Worm (Caenorhabditis elegans) whole organism, L2 larva: ENCODE results near the gene H03E18.2.
"Not testable (repeated sequence)": the region's sequence is repeated elsewhere in the genome, so short reads cannot be mapped to it uniquely, and the experiment has no call there.

Experiments
- C34F6.9 ChIP-seq: fragments of 150-350 bp; optimal IDR thresholded peaks from 2 replicates; lab custom pipeline; 2014; ENCODE audit warnings: missing biosample characterization, missing genetic modification characterization
- F13H6.1 ChIP-seq: sonication (generic microtip); optimal IDR thresholded peaks from 2 replicates; lab custom pipeline; 2016; ENCODE audit warnings: missing genetic modification characterization, missing compliant biosample characterization
- R02D3.7 ChIP-seq: fragments of 150-350 bp; optimal IDR thresholded peaks from 2 replicates; lab custom pipeline; 2014; ENCODE audit warnings: missing biosample characterization, missing genetic modification characterization
- ZK546.5 ChIP-seq: sonication (generic microtip); optimal IDR thresholded peaks from 2 replicates; lab custom pipeline; 2017; ENCODE audit warnings: missing biosample characterization, missing genetic modification characterization
- alr-1 ChIP-seq: fragments of 150-350 bp; optimal IDR thresholded peaks from 2 replicates; lab custom pipeline; 2014; ENCODE audit warnings: missing biosample characterization, missing genetic modification characterization
- ama-1 ChIP-seq: fragments of 150-350 bp; optimal IDR thresholded peaks from 2 replicates; lab custom pipeline; 2018; ENCODE audit warnings: inconsistent platforms
- dmd-4 ChIP-seq: sonication (generic microtip); optimal IDR thresholded peaks from 2 replicates; lab custom pipeline; 2017; ENCODE audit warnings: missing biosample characterization, missing genetic modification characterization
- egl-27 ChIP-seq: sonication (generic microtip); optimal IDR thresholded peaks from 3 replicates; lab custom pipeline; 2017; ENCODE audit warnings: missing biosample characterization, missing genetic modification reagents, missing genetic modification characterization
- fos-1 ChIP-seq: fragments of 150-350 bp; optimal IDR thresholded peaks from 2 replicates; lab custom pipeline; 2014; ENCODE audit warnings: missing biosample characterization, missing genetic modification characterization
- gmeb-1 ChIP-seq: fragments of 150-350 bp; optimal IDR thresholded peaks from 2 replicates; lab custom pipeline; 2014; ENCODE audit warnings: missing biosample characterization, missing genetic modification characterization
- lin-11 ChIP-seq: fragments of 150-350 bp; sonication (generic microtip); optimal IDR thresholded peaks from 2 replicates; lab custom pipeline; 2014; ENCODE audit warnings: missing biosample characterization, missing genetic modification characterization, inconsistent platforms, mixed read lengths
- lin-13 ChIP-seq: fragments of 150-350 bp; optimal IDR thresholded peaks from 2 replicates; lab custom pipeline; 2014; ENCODE audit warnings: missing biosample characterization, missing genetic modification reagents, missing genetic modification characterization
- lin-39 ChIP-seq: fragments of 150-350 bp; optimal IDR thresholded peaks from 2 replicates; lab custom pipeline; 2014; ENCODE audit warnings: missing biosample characterization, missing genetic modification reagents, missing genetic modification characterization
- lsy-2 ChIP-seq, 2 experiments: fragments of 150-350 bp in 1 of 2; sonication (generic microtip) in 1 of 2; optimal IDR thresholded peaks; 2 replicates each; lab custom pipeline; 2014 to 2017; ENCODE audit warnings: missing biosample characterization in 2 of 2, missing genetic modification characterization in 2 of 2
- mbf-1 ChIP-seq: sonication (generic microtip); optimal IDR thresholded peaks from 2 replicates; lab custom pipeline; 2017; ENCODE audit warnings: missing biosample characterization, missing genetic modification characterization
- mdl-1 ChIP-seq, 2 experiments: fragments of 150-350 bp in 1 of 2; sonication (generic microtip) in 1 of 2; optimal IDR thresholded peaks; 2 replicates each; lab custom pipeline; 2017; ENCODE audit warnings: missing biosample characterization in 2 of 2, missing genetic modification characterization in 2 of 2
- nhr-11 ChIP-seq: fragments of 150-350 bp; optimal IDR thresholded peaks from 2 replicates; lab custom pipeline; 2014; ENCODE audit warnings: missing biosample characterization, missing genetic modification characterization
- nhr-12 ChIP-seq: fragments of 150-350 bp; optimal IDR thresholded peaks from 2 replicates; lab custom pipeline; 2014; ENCODE audit warnings: missing biosample characterization, missing genetic modification characterization
- nhr-129 ChIP-seq: fragments of 150-350 bp; optimal IDR thresholded peaks from 2 replicates; lab custom pipeline; 2014; ENCODE audit warnings: missing biosample characterization, missing genetic modification characterization
- nhr-237 ChIP-seq: fragments of 150-350 bp; optimal IDR thresholded peaks from 2 replicates; lab custom pipeline; 2014; ENCODE audit warnings: missing biosample characterization, missing genetic modification characterization
- peb-1 ChIP-seq: fragments of 150-350 bp; optimal IDR thresholded peaks from 2 replicates; lab custom pipeline; 2014; ENCODE audit warnings: missing biosample characterization, missing genetic modification characterization
- skn-1 ChIP-seq: sonication (generic microtip); optimal IDR thresholded peaks from 2 replicates; lab custom pipeline; 2017; ENCODE audit warnings: missing biosample characterization, missing genetic modification characterization
- snpc-4 ChIP-seq: fragments of 150-350 bp; optimal IDR thresholded peaks from 2 replicates; lab custom pipeline; 2014; ENCODE audit warnings: missing biosample characterization, missing genetic modification characterization
- unc-55 ChIP-seq: fragments of 150-350 bp; sonication (generic microtip); optimal IDR thresholded peaks from 3 replicates; lab custom pipeline; 2014; ENCODE audit warnings: missing biosample characterization, missing genetic modification reagents, missing genetic modification characterization
- unc-62 ChIP-seq: fragments of 150-350 bp; optimal IDR thresholded peaks from 2 replicates; lab custom pipeline; 2014; ENCODE audit warnings: missing biosample characterization, missing genetic modification reagents, missing genetic modification characterization
- ztf-11 ChIP-seq: sonication (generic microtip); optimal IDR thresholded peaks from 2 replicates; lab custom pipeline; 2017; ENCODE audit warnings: missing biosample characterization, missing genetic modification characterization

H03E18.2 gene

ce11 chrX:8545971-8546442, 25.7 kb upstream of the H03E18.2 start, which contains the start of gene sdha-1 (continued):
- no peak for TF ChIP-seq ama-1 (lab: Kevin White, UChicago)
- TF ChIP-seq F13H6.1 (tag; lab: Kevin White, UChicago), result peak; percentile 91
- no peak for TF ChIP-seq alr-1 (tag; lab: Kevin White, UChicago)
- TF ChIP-seq snpc-4 (tag; lab: Kevin White, UChicago), result peak; percentile 82

DNA sequence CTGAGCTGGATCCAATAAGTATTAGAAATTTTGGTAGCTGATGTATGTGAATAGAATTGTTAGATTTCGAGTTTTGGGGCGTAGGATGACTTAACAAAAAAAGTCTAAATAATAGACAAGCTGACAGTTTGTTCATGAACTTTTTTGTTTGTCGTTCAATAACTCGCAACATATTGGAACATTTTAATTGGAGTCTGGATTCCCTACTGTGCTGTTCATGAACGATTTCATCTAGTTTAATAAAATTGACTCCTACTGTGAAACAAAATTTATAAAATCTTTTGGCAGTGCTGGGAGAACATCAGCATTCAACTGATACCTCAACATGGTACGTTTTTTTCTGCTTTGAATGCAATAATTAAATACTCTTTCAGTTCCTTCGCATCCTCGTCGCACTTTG, 21.3 kb upstream of the H03E18.2 start, which contains the start of gene nspc-7:
TSS of gene nspc-7 (plus strand) at position 301 of the 400 bp plus-strand sequence.
- not testable (repeated sequence) for TF ChIP-seq dmd-4; ztf-11 (tag; lab: Kevin White, UChicago); lin-13 (GFP tag; lab: Kevin White, UChicago)

- TF ChIP-seq nhr-12 (tag; lab: Kevin White, UChicago); skn-1 (tag; lab: Kevin White, UChicago); unc-55 (GFP tag; lab: Kevin White, UChicago): not testable (repeated sequence)
Observed at ce11 chrX:8538262-8538776, 18.0 kb upstream of the H03E18.2 start, which contains the start of the genes nspc-4 and nspc-5. Gene nspc-4 (minus strand): TSS chrX:8538362. Gene nspc-5 (plus strand): TSS chrX:8538726.

- TF ChIP-seq egl-27 (tag; lab: Kevin White, UChicago), result no peak
- no peak for TF ChIP-seq lin-13 (GFP tag; lab: Kevin White, UChicago)
- TF ChIP-seq snpc-4 (tag; lab: Kevin White, UChicago), result no peak
- no peak for TF ChIP-seq ZK546.5 (tag; lab: Kevin White, UChicago)
- no peak for TF ChIP-seq dmd-4
- TF ChIP-seq lsy-2 (tag; optimal IDR thresholded peaks at IDR 0.05; lab: Kevin White, UChicago), result no peak
- no peak for TF ChIP-seq alr-1 (tag; lab: Kevin White, UChicago)
Observed at ce11 chrX:8536791-8537190, 16.5 kb upstream of the H03E18.2 start, which contains the start of gene nspc-3. Gene nspc-3 (plus strand): TSS chrX:8537091.

- not testable (repeated sequence) for TF ChIP-seq nhr-237, gmeb-1, lin-11 (tag; lab: Kevin White, UChicago)
Observed at ce11 chrX:8535006-8535405, 14.7 kb upstream of the H03E18.2 start, which contains the start of gene nspc-1. Gene nspc-1 (minus strand): TSS chrX:8535106.

ce11 chrX:8527950-8528349, 7.6 kb upstream of the H03E18.2 start, which contains the start of gene flp-5:
Gene flp-5 (plus strand): TSS chrX:8528250.
- no peak for TF ChIP-seq lsy-2 (tag; optimal IDR thresholded peaks at IDR 0.05; lab: Kevin White, UChicago)
- no peak for TF ChIP-seq ama-1 (lab: Kevin White, UChicago)
- TF ChIP-seq nhr-129 (tag; lab: Kevin White, UChicago), result no peak
- TF ChIP-seq snpc-4 (tag; lab: Kevin White, UChicago), result no peak
- TF ChIP-seq lin-13 (GFP tag; lab: Kevin White, UChicago), result no peak
- TF ChIP-seq mdl-1 (tag; optimal IDR thresholded peaks at IDR 0.05; lab: Kevin White, UChicago), result no peak
- TF ChIP-seq mbf-1 (tag; lab: Kevin White, UChicago), result no peak
- TF ChIP-seq nhr-12 (tag; lab: Kevin White, UChicago), result no peak
- TF ChIP-seq F13H6.1 (tag; lab: Kevin White, UChicago), result no peak
- no peak for TF ChIP-seq nhr-11 (tag; lab: Kevin White, UChicago)
- TF ChIP-seq, all 48 proteins: peak for 0

- TF ChIP-seq lin-39 (tag; lab: Kevin White, UChicago) (no peak), unc-62 (GFP tag; lab: Kevin White, UChicago) (no peak), R02D3.7 (no peak), fos-1 (tag; lab: Kevin White, UChicago) (no peak), alr-1 (tag; lab: Kevin White, UChicago) (no peak), lin-13 (GFP tag; lab: Kevin White, UChicago) (no peak), dmd-4 (no peak), C34F6.9 (tag; lab: Kevin White, UChicago) (no peak), nhr-12 (tag; lab: Kevin White, UChicago) (no peak), peb-1 (tag; lab: Kevin White, UChicago) (no peak)
Observed at ce11 chrX:8523000-8523399, 2.7 kb upstream of the H03E18.2 start.
